Fruit fly (Drosophila melanogaster) whole organism, embryonic: ENCODE measurements around the gene Drsl1.

Experiments
- CG10209 ChIP-seq: fragments of 200-800 bp; sonication (Bioruptor generic); optimal IDR thresholded peaks from 3 replicates; lab custom pipeline; 2017; ENCODE audit warnings: missing biosample characterization, mild to moderate bottlenecking, missing genetic modification characterization, missing genetic modification reagents
- CG17186 ChIP-seq: fragments of 200-800 bp; sonication (Bioruptor generic); optimal IDR thresholded peaks from 3 replicates; lab custom pipeline; 2017; ENCODE audit warnings: missing biosample characterization, missing genetic modification reagents, missing genetic modification characterization
- Drgx ChIP-seq: fragments of 200-800 bp; sonication (Bioruptor generic); IDR thresholded peaks from 2 replicates; pipeline ENCODE4 v1.3.6; 2022; ENCODE audit warnings: missing biosample characterization, missing genetic modification characterization
- disco-r ChIP-seq: fragments of 200-800 bp; sonication (Bioruptor generic); optimal IDR thresholded peaks from 2 replicates; lab custom pipeline; 2016; ENCODE audit warnings: missing biosample characterization, missing genetic modification characterization
- lmd ChIP-seq: fragments of 200-800 bp; sonication (Bioruptor generic); IDR thresholded peaks from 2 replicates; pipeline ENCODE4 v1.3.6; 2022; ENCODE audit warnings: missing biosample characterization, missing genetic modification characterization

dm6 chr3L:3380225-3381043 lies 44.8 kb upstream of the Drsl1 start:
- TF ChIP-seq Drgx (GFP tag; lab: Robert Waterston, UW) (peak; percentile 76), disco-r (GFP tag; lab: Kevin White, UChicago) (no peak), CG10209 (peak; percentile 5), lmd (GFP tag; lab: Robert Waterston, UW) (peak; percentile 51; the same call in 1 of the 2 replicates), CG17186 (GFP tag; lab: Kevin White, UChicago) (no peak)
